Worm (Caenorhabditis elegans): Measurements from ENCODE around the gene F58H1.3.

Gene F58H1.3

ce11 chrV:11982309-11982708, 48.5 kb downstream of the F58H1.3 start, which contains the start of gene rpt-1 (continued):
- TF ChIP-seq dpl-1 (GFP tag; optimal IDR thresholded peaks at IDR 0.05) (peak; percentile 85 to 95 (median 91)), nhr-71 (tag; optimal IDR thresholded peaks at IDR 0.05) (peak; percentile 69), nhr-77 (tag; optimal IDR thresholded peaks at IDR 0.05) (peak; percentile 34), F16B12.6 (tag; optimal IDR thresholded peaks at IDR 0.05) (peak; percentile 55), vab-15 (tag; optimal IDR thresholded peaks at IDR 0.05) (no peak), ztf-4 (tag; optimal IDR thresholded peaks at IDR 0.05) (no peak), C04F5.9 (tag; optimal IDR thresholded peaks at IDR 0.05) (no peak), aly-2 (tag; optimal IDR thresholded peaks at IDR 0.05) (peak; percentile 21)

Data from whole organism, L1 larva.